Worm (Caenorhabditis elegans) whole organism, L3 larva: ENCODE results near the gene ints-11.

ENCODE experiments used
- elt-1 ChIP-seq: fragments of 150-350 bp; optimal IDR thresholded peaks from 2 replicates; lab custom pipeline; 2014; ENCODE audit warnings: missing biosample characterization, missing genetic modification characterization
- fkh-10 ChIP-seq: sonication (generic microtip); optimal IDR thresholded peaks from 2 replicates; lab custom pipeline; 2017; ENCODE audit warnings: missing biosample characterization, missing genetic modification reagents, missing genetic modification characterization
- mdl-1 ChIP-seq: fragments of 150-350 bp; optimal IDR thresholded peaks from 2 replicates; lab custom pipeline; 2014; ENCODE audit warnings: missing biosample characterization, missing genetic modification characterization
- nhr-11 ChIP-seq: fragments of 150-350 bp; optimal IDR thresholded peaks from 2 replicates; lab custom pipeline; 2014; ENCODE audit warnings: missing biosample characterization, missing genetic modification characterization
- nhr-237 ChIP-seq: fragments of 150-350 bp; optimal IDR thresholded peaks from 2 replicates; lab custom pipeline; 2014; ENCODE audit warnings: missing biosample characterization, missing genetic modification characterization
- nhr-25 ChIP-seq: sonication (generic microtip); optimal IDR thresholded peaks from 2 replicates; lab custom pipeline; 2017; ENCODE audit warnings: missing biosample characterization, missing genetic modification characterization
- nhr-77 ChIP-seq: fragments of 150-350 bp; optimal IDR thresholded peaks from 2 replicates; lab custom pipeline; 2014; ENCODE audit warnings: missing biosample characterization, missing genetic modification characterization
- pha-4 ChIP-seq: fragments of 150-350 bp; optimal IDR thresholded peaks from 2 replicates; lab custom pipeline; 2014; ENCODE audit warnings: missing biosample characterization, missing genetic modification reagents, missing genetic modification characterization
- sea-2 ChIP-seq: fragments of 150-350 bp; sonication (generic microtip); optimal IDR thresholded peaks from 4 replicates; lab custom pipeline; 2014; ENCODE audit warnings: missing biosample characterization, missing genetic modification reagents, missing genetic modification characterization
- snpc-4 ChIP-seq: fragments of 150-350 bp; optimal IDR thresholded peaks from 2 replicates; lab custom pipeline; 2014; ENCODE audit warnings: missing biosample characterization, missing genetic modification characterization
- tbx-2 ChIP-seq: sonication (generic microtip); optimal IDR thresholded peaks from 2 replicates; lab custom pipeline; 2016; ENCODE audit warnings: mild to moderate bottlenecking, missing genetic modification characterization, missing compliant biosample characterization
- unc-62 ChIP-seq: fragments of 150-350 bp; sonication (generic microtip); optimal IDR thresholded peaks from 4 replicates; lab custom pipeline; 2014; ENCODE audit warnings: missing biosample characterization, missing genetic modification reagents, missing genetic modification characterization
- ztf-11 ChIP-seq: fragments of 150-350 bp; optimal IDR thresholded peaks from 2 replicates; lab custom pipeline; 2014; ENCODE audit warnings: missing biosample characterization, missing genetic modification characterization
- ztf-4 ChIP-seq: fragments of 150-350 bp; optimal IDR thresholded peaks from 2 replicates; lab custom pipeline; 2014; ENCODE audit warnings: missing biosample characterization, missing genetic modification characterization

DNA sequence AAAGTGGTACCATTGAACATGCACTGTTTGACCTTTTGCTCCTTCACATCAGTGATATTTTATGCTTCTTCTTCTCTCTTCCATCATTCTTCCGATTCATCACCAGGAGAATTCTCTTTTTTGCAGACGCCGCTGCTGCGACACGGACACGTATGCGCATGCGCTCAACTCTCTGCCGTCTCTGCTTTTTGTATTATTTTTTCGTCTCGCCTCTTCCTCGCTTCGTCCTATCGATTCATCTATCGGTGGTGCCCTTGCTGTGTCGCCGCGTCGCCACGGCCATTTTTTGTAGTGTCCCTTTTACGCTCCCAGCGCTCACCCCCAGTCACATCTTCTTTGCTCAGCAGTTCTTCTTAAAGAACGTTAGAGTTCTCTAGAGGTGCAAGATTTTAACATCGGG lies 17.1 kb downstream of the ints-11 start:
- TF ChIP-seq nhr-77 (no peak), mdl-1 (tag; lab: Kevin White, UChicago) (peak; percentile 9), nhr-25 (no peak), ztf-11 (tag; lab: Kevin White, UChicago) (no peak), ztf-4 (tag; lab: Kevin White, UChicago) (no peak), nhr-237 (tag; lab: Kevin White, UChicago) (no peak), fkh-10 (GFP tag; lab: Kevin White, UChicago) (peak; percentile 30), unc-62 (GFP tag; lab: Kevin White, UChicago) (peak; percentile 31), elt-1 (tag; lab: Kevin White, UChicago) (no peak), snpc-4 (tag; lab: Kevin White, UChicago) (peak; percentile 63), tbx-2 (tag; lab: Kevin White, UChicago) (no peak), pha-4 (tag; lab: Kevin White, UChicago) (peak; percentile 14), sea-2 (GFP tag; lab: Kevin White, UChicago) (no peak), nhr-11 (tag; lab: Kevin White, UChicago) (no peak)
